Worm (Caenorhabditis elegans) whole organism, L1 larva: ENCODE data around the gene F40F4.7.

ENCODE experiments used
- ceh-63 ChIP-seq: fragments of 200-800 bp; sonication (Bioruptor generic); optimal IDR thresholded peaks from 2 replicates; lab custom pipeline; 2018; ENCODE audit warnings: mild to moderate bottlenecking, missing genetic modification characterization, missing compliant biosample characterization
- dpl-1 ChIP-seq, 3 experiments: fragments of 150-350 bp in 2 of 3; sonication (generic microtip) in 1 of 3; optimal IDR thresholded peaks; 2 replicates each; lab custom pipeline; 2014 to 2017; ENCODE audit warnings: missing biosample characterization in 3 of 3, missing genetic modification characterization in 3 of 3, missing genetic modification reagents in 3 of 3
- elt-3 ChIP-seq, 6 experiments: fragments of 150-350 bp in 1 of 6; sonication (generic microtip); optimal IDR thresholded peaks; 2 replicates each; lab custom pipeline; 2017 to 2018; ENCODE audit warnings: missing biosample characterization in 6 of 6, missing genetic modification characterization in 6 of 6, inconsistent platforms in 1 of 6
- fkh-10 ChIP-seq: sonication (generic microtip); optimal IDR thresholded peaks from 2 replicates; lab custom pipeline; 2017; ENCODE audit warnings: missing biosample characterization, missing genetic modification reagents, missing genetic modification characterization
- fos-1 ChIP-seq: fragments of 150-350 bp; optimal IDR thresholded peaks from 2 replicates; lab custom pipeline; 2014; ENCODE audit warnings: missing biosample characterization, missing genetic modification characterization
- nhr-71 ChIP-seq: sonication (generic microtip); optimal IDR thresholded peaks from 2 replicates; lab custom pipeline; 2016; ENCODE audit warnings: mild to moderate bottlenecking, missing genetic modification characterization, moderate library complexity, missing compliant biosample characterization
- skn-1 ChIP-seq: fragments of 150-350 bp; optimal IDR thresholded peaks from 2 replicates; lab custom pipeline; 2014; ENCODE audit warnings: missing biosample characterization, missing genetic modification characterization
- unc-86 ChIP-seq: sonication (generic microtip); optimal IDR thresholded peaks from 2 replicates; lab custom pipeline; 2016; ENCODE audit warnings: missing genetic modification characterization, missing compliant biosample characterization
- ztf-4 ChIP-seq: fragments of 150-350 bp; optimal IDR thresholded peaks from 2 replicates; lab custom pipeline; 2014; ENCODE audit warnings: missing biosample characterization, missing genetic modification characterization

DNA sequence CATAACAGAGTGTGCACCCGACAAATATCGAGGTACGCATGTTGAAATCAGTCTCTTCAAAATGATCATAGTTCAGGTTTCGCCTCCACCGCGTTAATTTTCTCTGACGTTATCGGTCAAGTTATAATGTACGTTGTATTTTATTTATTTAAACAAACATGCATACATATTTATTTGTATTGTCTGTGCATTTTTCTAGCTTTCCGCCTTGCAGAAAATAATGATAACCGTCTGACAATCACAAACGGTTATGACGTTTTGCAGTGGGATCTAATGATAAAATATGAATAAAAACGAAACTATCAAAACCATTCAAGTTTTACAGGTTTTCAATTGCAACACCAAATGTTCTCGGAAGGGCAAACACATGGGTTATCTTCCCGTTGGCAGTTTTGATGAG is 37.5 kb upstream of the F40F4.7 start:
- TF ChIP-seq ztf-4 (tag; lab: Kevin White, UChicago) (no peak), ceh-63 (GFP tag; lab: Kevin White, UChicago) (no peak), elt-3 (tag; optimal IDR thresholded peaks at IDR 0.05; lab: Kevin White, UChicago) (no peak), fkh-10 (GFP tag; lab: Kevin White, UChicago) (no peak), unc-86 (tag; lab: Kevin White, UChicago) (no peak), skn-1 (no peak), fos-1 (tag; lab: Kevin White, UChicago) (no peak), nhr-71 (peak; percentile 10), dpl-1 (GFP tag; optimal IDR thresholded peaks at IDR 0.05; lab: Kevin White, UChicago) (no peak)
